Worm (Caenorhabditis elegans) whole organism, early embryonic: ENCODE data around the gene C06A1.3.

Source experiments
- B0310.2 ChIP-seq: sonication (generic microtip); optimal IDR thresholded peaks from 2 replicates; lab custom pipeline; 2016; ENCODE audit warnings: mild to moderate bottlenecking, missing genetic modification characterization, missing compliant biosample characterization
- F13C5.2 ChIP-seq: sonication (generic microtip); optimal IDR thresholded peaks from 2 replicates; lab custom pipeline; 2017; ENCODE audit warnings: mild to moderate bottlenecking, missing genetic modification characterization, inconsistent platforms, missing compliant biosample characterization
- aly-1 ChIP-seq: sonication (generic microtip); optimal IDR thresholded peaks from 2 replicates; lab custom pipeline; 2016; ENCODE audit warnings: missing genetic modification characterization, missing compliant biosample characterization
- ama-1 ChIP-seq: fragments of 150-350 bp; optimal IDR thresholded peaks from 2 replicates; lab custom pipeline; 2014
- ceh-13 ChIP-seq: fragments of 200-800 bp; sonication (Bioruptor generic); optimal IDR thresholded peaks from 2 replicates; lab custom pipeline; 2018; ENCODE audit warnings: mild to moderate bottlenecking, missing genetic modification characterization, missing compliant biosample characterization
- ceh-36 ChIP-seq: sonication (generic microtip); optimal IDR thresholded peaks from 2 replicates; lab custom pipeline; 2016; ENCODE audit warnings: missing genetic modification characterization, inconsistent platforms, missing compliant biosample characterization
- ets-7 ChIP-seq: sonication (generic microtip); optimal IDR thresholded peaks from 2 replicates; lab custom pipeline; 2016; ENCODE audit warnings: missing genotype, missing genetic modification characterization, missing compliant biosample characterization
- flt-1 ChIP-seq: fragments of 200-800 bp; sonication (Bioruptor generic); IDR thresholded peaks from 2 replicates; pipeline ENCODE4 v1.3.6; 2022; ENCODE audit warnings: missing genetic modification characterization, missing compliant biosample characterization
- hmbx-1 ChIP-seq: sonication (generic microtip); optimal IDR thresholded peaks from 2 replicates; lab custom pipeline; 2016; ENCODE audit warnings: mild to moderate bottlenecking, missing genetic modification characterization, missing compliant biosample characterization
- hmg-4 ChIP-seq: fragments of 200-800 bp; sonication (Bioruptor generic); optimal IDR thresholded peaks from 2 replicates; lab custom pipeline; 2018; ENCODE audit warnings: mild to moderate bottlenecking, missing genetic modification characterization, missing compliant biosample characterization
- hnd-1 ChIP-seq: sonication (generic microtip); optimal IDR thresholded peaks from 2 replicates; lab custom pipeline; 2016; ENCODE audit warnings: missing genetic modification characterization, missing compliant biosample characterization
- pes-1 ChIP-seq: fragments of 200-800 bp; sonication (Bioruptor generic); IDR thresholded peaks from 2 replicates; pipeline ENCODE4 v1.3.6; 2022; ENCODE audit warnings: missing genetic modification reagents, missing genetic modification characterization, missing compliant biosample characterization
- scrt-1 ChIP-seq: fragments of 200-800 bp; sonication (Bioruptor generic); IDR thresholded peaks from 2 replicates; pipeline ENCODE4 v1.3.6; 2022; ENCODE audit warnings: missing genetic modification characterization, missing compliant biosample characterization
- sea-1 ChIP-seq: fragments of 200-800 bp; sonication (Bioruptor generic); conservative IDR thresholded peaks from 2 replicates; pipeline ENCODE4 v1.3.6; 2022; ENCODE audit warnings: missing genetic modification characterization, missing compliant biosample characterization
- tbx-11 ChIP-seq: fragments of 200-800 bp; sonication (Bioruptor generic); IDR thresholded peaks from 2 replicates; pipeline ENCODE4 v1.3.6; 2022; ENCODE audit warnings: missing genetic modification characterization, missing compliant biosample characterization
- tbx-37 ChIP-seq: fragments of 200-800 bp; sonication (Bioruptor generic); conservative IDR thresholded peaks from 2 replicates; pipeline ENCODE4 v1.3.6; 2022; ENCODE audit warnings: missing genetic modification reagents, missing genetic modification characterization, missing compliant biosample characterization
- tra-4 ChIP-seq: sonication (generic microtip); optimal IDR thresholded peaks from 2 replicates; lab custom pipeline; 2017; ENCODE audit warnings: missing genetic modification characterization, missing compliant biosample characterization

Gene C06A1.3

DNA sequence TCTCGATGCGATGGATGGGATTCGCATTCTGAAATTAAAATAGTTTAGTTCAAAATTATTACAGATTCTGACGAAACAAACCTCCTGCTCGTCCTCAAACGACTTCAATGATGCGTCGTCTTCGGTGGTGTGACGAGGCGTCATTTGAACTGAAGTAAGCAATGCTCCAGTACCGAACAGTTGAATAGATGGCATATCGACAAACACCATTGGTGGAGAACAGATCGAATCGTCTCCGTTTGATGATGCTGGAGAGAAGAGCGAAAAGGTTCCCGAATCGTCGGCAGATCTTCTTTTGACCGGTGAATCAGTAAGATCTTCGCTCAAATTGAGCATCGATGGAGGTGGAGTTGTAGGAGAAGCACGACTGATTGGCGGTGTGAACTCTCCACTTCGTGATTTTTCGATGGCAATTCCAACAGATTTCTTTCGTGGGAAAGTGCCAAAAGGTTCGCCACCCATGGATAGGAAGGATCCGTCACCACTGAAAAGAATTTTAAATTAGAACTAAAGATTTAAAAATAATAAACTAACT lies 27.6 kb upstream of the C06A1.3 start:
- TF ChIP-seq hnd-1 (tag; lab: Kevin White, UChicago) = no peak
- peak; percentile 22 for TF ChIP-seq ama-1

DNA sequence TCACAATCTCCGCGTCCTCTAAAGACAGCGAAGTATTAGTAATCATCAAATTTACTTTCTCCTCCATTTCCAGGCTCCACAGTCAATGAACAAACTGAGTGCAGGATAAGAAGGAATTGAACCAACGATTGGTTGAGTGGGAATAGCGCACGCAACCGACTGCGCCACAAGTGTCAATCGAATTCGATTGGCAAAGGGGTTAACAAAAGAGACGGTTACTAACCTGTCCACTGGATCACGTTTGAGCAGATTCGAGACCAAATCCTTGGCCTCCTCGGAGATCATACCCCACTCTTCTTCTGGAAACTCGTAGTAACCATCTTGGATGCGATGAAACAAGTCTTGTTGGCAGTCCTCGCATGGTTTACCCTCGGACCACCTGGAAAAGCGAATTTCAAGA lies 26.9 kb upstream of the C06A1.3 start:
- TF ChIP-seq F13C5.2 (tag; lab: Kevin White, UChicago) = no peak
- TF ChIP-seq ceh-13 (GFP tag; lab: Kevin White, UChicago) = peak; percentile 30
- TF ChIP-seq ceh-36 (tag; lab: Kevin White, UChicago) = peak; percentile 34
- no peak for TF ChIP-seq tra-4 (tag; lab: Kevin White, UChicago)
- TF ChIP-seq hnd-1 (tag; lab: Kevin White, UChicago) = no peak
- no peak for TF ChIP-seq B0310.2 (tag; lab: Kevin White, UChicago)
- peak; percentile 73 for TF ChIP-seq pes-1 (GFP tag; lab: Robert Waterston, UW)
- no peak for TF ChIP-seq ets-7 (tag; lab: Kevin White, UChicago)
- TF ChIP-seq flt-1 (GFP tag; lab: Robert Waterston, UW) = 0 out of 2 replicates have a peak, but pooled peaks have one; percentile 36
- no peak for TF ChIP-seq ama-1
- no peak for TF ChIP-seq hmg-4
- TF ChIP-seq tbx-37 = no peak
- TF ChIP-seq scrt-1 (GFP tag; lab: Robert Waterston, UW) = no peak
- TF ChIP-seq sea-1 (GFP tag; lab: Robert Waterston, UW) = no peak
- TF ChIP-seq tbx-11 (GFP tag; lab: Robert Waterston, UW) = no peak
- TF ChIP-seq aly-1 = no peak
- TF ChIP-seq hmbx-1 (tag; lab: Kevin White, UChicago) = no peak

DNA sequence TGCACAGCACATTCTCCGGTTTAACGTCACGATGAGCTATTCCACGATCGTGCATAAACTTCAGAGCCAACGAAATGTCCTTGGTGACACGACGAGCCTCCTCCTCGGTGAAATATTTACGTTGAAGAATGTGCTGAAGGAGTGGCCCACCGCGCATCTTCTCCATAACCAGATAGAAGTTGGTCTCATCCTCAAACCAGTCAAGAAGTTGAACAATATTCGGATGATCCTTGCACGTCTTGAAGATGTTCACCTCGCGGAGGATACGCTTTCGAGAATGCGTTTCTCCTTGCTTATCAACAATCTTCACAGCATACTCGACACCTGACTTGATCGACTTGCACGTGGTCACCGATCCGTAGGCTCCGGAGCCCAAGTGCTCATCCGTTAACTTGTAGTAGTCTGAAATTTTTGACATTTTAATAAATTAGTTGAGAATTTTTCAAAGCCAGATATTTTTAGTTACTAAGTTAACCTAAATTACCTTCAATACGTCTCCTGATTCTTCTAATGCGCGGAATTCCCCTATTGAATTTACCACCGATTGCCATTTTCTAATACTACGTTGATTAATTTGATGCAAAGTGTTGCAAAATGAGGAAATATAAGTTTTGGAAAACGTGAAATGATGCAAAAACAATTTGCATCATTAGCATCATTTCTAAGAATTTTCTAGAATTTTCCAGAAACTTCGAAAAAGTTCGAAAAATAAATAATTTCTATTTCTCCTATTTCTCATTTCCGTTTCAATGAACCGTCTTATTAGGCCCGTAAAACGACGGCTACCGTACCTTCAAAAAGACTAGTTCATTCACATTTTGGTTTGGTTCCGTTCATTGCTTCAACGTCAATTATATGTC lies 25.9 kb upstream of the C06A1.3 start:
- TF ChIP-seq B0310.2 (tag; lab: Kevin White, UChicago) (no peak), sea-1 (GFP tag; lab: Robert Waterston, UW) (0 out of 2 replicates have a peak, but pooled peaks have one; percentile 47)

DNA sequence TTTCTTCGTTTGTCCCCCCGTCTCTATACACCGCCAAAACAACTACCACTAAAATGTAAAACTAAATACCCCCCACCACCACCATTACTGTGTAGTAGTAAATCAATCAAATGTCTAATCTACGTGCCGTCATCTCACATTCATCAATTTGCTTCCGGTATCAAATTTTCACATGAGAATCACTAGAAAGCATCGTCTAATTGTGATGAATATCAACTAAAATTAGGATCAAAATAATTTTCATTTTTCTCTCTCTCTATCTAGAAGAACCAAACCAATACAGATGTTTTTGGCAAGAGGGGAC lies 25.3 kb upstream of the C06A1.3 start:
- no peak for TF ChIP-seq hmbx-1 (tag; lab: Kevin White, UChicago)
- TF ChIP-seq flt-1 (GFP tag; lab: Robert Waterston, UW) = no peak
- no peak for TF ChIP-seq aly-1
- TF ChIP-seq ceh-36 (tag; lab: Kevin White, UChicago) = no peak
- no peak for TF ChIP-seq tbx-37
- TF ChIP-seq ama-1 = no peak

DNA sequence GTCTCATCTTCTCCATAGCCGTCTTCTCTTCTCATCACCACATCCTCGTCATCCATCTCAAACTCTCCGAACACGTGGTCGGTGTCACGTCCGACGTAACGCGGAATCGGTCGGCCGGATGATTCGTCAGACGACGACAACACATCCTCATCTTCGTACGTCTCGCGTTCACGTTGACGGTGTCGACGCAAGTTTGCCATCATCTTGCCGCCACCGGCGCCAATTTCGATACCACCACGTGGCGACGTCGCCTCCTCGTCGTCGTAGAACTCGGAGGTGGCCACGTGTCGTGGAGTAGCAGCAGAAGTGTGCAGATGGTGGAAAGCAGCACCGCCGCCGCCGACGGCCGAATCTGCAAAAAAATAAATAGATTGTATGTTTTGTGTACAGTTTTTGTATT lies 24.8 kb upstream of the C06A1.3 start:
- TF ChIP-seq flt-1 (GFP tag; lab: Robert Waterston, UW) = no peak
- no peak for TF ChIP-seq hnd-1 (tag; lab: Kevin White, UChicago)
- TF ChIP-seq sea-1 (GFP tag; lab: Robert Waterston, UW) = 0 out of 2 replicates have a peak, but pooled peaks have one; percentile 19
- peak; percentile 43 for TF ChIP-seq aly-1
- no peak for TF ChIP-seq B0310.2 (tag; lab: Kevin White, UChicago)

DNA sequence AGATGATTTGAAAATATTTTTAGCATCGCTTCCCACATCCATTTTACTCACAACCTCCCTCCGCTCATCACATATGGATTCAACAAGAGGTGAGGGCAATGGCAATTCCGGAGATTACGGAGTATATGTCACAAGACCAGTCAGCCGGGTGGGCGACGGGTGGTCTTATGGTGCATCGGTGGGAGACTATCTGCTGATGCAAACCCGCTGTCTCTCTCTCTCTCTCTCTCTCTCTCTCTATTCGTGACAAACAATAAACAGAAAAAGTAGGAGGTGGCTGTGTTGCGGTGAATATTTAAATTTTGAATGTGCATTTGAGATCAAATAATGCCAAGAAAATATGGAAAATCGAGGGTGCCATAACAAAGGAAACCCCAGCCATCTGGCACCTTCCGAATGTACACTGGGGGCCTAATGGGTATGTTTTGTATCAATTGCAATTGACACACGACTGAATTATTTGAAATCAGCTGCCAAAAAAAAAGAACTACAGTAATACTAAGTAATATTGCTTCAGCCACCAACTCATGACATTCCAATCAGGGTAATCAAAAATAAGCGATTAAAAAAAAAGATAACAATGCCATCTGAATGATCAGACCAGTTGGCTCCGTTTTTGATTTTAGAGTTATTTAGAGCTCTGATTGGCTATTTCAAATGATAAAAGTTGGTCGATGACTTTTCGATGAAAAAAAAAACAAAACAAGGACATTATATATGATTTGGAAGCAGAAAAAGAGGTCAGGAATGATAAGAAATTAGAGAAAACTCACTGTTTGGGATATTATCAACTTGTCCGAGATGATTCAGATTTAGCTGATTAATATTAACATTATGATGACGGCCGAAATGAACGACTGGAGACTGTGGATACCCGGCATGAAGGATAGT lies 24.0 kb upstream of the C06A1.3 start:
- TF ChIP-seq ama-1 (peak; percentile 0), hmg-4 (peak; percentile 40), hnd-1 (tag; lab: Kevin White, UChicago) (no peak), aly-1 (no peak), scrt-1 (GFP tag; lab: Robert Waterston, UW) (no peak), pes-1 (GFP tag; lab: Robert Waterston, UW) (no peak), ceh-13 (GFP tag; lab: Kevin White, UChicago) (no peak), sea-1 (GFP tag; lab: Robert Waterston, UW) (no peak)

DNA sequence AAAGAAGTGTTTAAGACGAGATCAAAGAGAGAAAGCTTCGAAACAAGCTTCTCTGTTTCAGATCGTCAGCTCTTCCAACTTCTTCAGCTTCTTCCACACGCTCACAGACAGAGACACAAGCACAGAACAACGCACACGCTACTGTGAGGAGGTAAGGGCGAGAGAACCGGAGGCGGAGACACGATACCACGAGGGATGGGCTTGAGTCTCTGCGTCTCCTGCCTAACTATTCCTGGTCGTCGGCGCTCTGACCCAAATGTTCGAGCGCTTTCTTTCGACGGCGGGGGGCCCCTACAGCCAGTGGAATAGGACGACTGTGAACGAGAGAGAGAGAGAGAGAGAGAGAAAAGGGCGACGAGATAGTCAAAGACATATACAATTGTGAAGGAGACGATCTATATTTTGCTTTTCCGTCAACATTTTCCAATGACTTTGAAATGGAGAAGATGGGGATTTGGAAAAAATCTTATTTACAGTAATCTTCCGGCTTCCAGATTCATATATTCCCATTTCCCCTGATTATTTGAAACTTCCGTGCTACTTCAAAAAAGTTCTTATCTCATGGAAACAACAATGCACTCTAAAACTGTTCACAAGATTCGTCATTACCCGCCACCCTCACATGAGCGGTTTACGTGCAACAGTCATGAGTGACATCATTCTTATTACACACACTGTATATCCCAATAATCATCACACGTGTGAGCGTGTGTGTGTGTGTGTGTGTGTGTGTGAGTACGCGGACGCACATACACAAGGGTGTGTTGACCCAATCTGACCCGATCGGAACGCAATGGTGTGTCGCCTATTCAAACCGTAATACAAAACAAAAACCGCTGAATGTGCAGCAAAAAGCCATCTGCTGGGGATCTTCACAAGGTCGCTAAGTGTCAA lies 23.0 kb upstream of the C06A1.3 start:
- TF ChIP-seq scrt-1 (GFP tag; lab: Robert Waterston, UW) = peak; percentile 59; the same call in 1 of the 2 replicates
- TF ChIP-seq tra-4 (tag; lab: Kevin White, UChicago) = no peak
- no peak for TF ChIP-seq ets-7 (tag; lab: Kevin White, UChicago)
- TF ChIP-seq B0310.2 (tag; lab: Kevin White, UChicago) = no peak
- peak; percentile 28 for TF ChIP-seq ama-1
- peak; percentile 54 for TF ChIP-seq flt-1 (GFP tag; lab: Robert Waterston, UW)
- peak; percentile 56 for TF ChIP-seq F13C5.2 (tag; lab: Kevin White, UChicago)
- TF ChIP-seq aly-1 = no peak
- TF ChIP-seq hmg-4 = peak; percentile 61
